Fruit fly (Drosophila melanogaster): ENCODE results near the gene spri.

spri gene

DNA sequence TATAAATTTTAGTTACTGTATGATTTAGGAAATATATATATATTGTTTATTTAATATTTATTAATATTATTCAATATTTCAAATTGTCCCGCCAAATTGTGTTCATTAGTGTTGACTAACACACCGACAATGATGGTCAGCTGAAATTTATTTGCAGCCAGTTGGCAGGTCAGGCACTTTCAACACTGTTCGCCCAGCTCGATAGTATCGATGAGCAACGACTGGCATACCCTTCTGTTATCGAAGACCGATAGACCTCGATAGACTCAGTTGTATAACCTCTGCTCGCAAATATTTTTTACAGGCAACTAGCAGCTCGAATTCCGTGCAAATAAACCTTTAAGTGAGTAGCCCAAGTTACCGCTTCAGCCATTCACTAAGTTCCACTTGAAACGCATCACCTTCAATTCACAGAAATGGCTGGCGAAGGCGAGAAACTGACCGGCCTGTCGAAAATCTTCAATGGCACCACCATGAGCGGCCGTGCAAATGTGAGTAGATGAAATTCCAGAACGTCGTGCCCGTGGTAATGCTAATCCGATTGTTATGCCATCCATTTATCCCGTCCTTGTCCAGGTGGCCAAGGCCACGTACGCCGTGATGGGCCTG lies 124.6 kb downstream of the spri start, which contains the start of gene Neb-cGP (continued):
- TF ChIP-seq CG8119 (GFP tag; IDR thresholded peaks at IDR 0.05) (no peak), CG8319 (GFP tag; optimal IDR thresholded peaks at IDR 0.05) (no peak), Eip75B (GFP tag; optimal IDR thresholded peaks at IDR 0.05) (peak; percentile 35), Hr39 (GFP tag; optimal IDR thresholded peaks at IDR 0.05) (peak; percentile 36), Hr4 (GFP tag; optimal IDR thresholded peaks at IDR 0.05) (no peak), Met (GFP tag; optimal IDR thresholded peaks at IDR 0.05) (peak; percentile 24), esn (GFP tag; optimal IDR thresholded peaks at IDR 0.05) (peak; percentile 59), Gug (GFP tag; IDR thresholded peaks at IDR 0.05) (no peak), CG3032 (tag; optimal IDR thresholded peaks at IDR 0.05) (peak; percentile 23), topi (GFP tag; optimal IDR thresholded peaks at IDR 0.05) (peak; percentile 55), CG6163 (GFP tag; IDR thresholded peaks at IDR 0.05) (no peak), CG8632 (GFP tag; optimal IDR thresholded peaks at IDR 0.05) (no peak), svp (GFP tag) (no peak), pdm3 (GFP tag; optimal IDR thresholded peaks at IDR 0.05) (peak; percentile 9), Lpt (GFP tag; optimal IDR thresholded peaks at IDR 0.05) (no peak), Eip78C (GFP tag) (peak; percentile 71), cyc (GFP tag; optimal IDR thresholded peaks at IDR 0.05) (peak; percentile 54)

DNA sequence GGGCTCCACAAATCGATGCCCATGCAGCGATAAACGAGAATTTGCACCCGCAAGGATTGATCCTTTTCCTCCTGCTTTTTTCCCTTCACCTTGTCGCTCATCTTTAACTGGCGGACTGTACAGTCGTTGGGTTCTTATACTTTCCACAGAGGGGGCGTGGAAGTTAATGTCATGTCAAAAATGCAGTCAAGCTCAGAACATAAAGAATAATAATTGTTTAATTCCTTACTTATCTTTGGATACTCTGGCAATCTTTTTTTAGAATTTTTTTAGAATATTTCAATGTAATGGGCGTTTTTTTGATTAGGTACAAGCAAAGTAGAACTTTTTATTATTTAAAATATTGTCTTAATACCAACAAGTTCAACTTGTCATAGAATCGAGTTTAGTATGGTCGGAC lies 125.6 kb downstream of the spri start, which contains the start of gene Or9a:
TSS of gene Or9a (minus strand) at position 101 of the 400 bp plus-strand sequence.
- TF ChIP-seq CG6808 (GFP tag; optimal IDR thresholded peaks at IDR 0.05) (no peak), Smox (GFP tag; optimal IDR thresholded peaks at IDR 0.05) (no peak), fd59A (GFP tag; optimal IDR thresholded peaks at IDR 0.05) (no peak), CG15336 (GFP tag; IDR thresholded peaks at IDR 0.05) (no peak), CG4318 (GFP tag; optimal IDR thresholded peaks at IDR 0.05) (no peak), CG11762 (GFP tag; optimal IDR thresholded peaks at IDR 0.05; ENCODE audit: insufficient read depth) (no peak), Eip75B (GFP tag; optimal IDR thresholded peaks at IDR 0.05) (no peak), CG11902 (GFP tag; optimal IDR thresholded peaks at IDR 0.05) (no peak), fkh (GFP tag; optimal IDR thresholded peaks at IDR 0.05) (no peak), esn (GFP tag; optimal IDR thresholded peaks at IDR 0.05) (no peak), Blimp-1 (GFP tag; optimal IDR thresholded peaks at IDR 0.05) (no peak), Sox15 (GFP tag; optimal IDR thresholded peaks at IDR 0.05) (no peak), svp (GFP tag) (no peak), CG3919 (GFP tag; optimal IDR thresholded peaks at IDR 0.05) (no peak), fd85E (GFP tag; optimal IDR thresholded peaks at IDR 0.05) (no peak), lz (GFP tag; optimal IDR thresholded peaks at IDR 0.05) (no peak), CG34406 (GFP tag; optimal IDR thresholded peaks at IDR 0.05) (no peak), CG1621 (tag; optimal IDR thresholded peaks at IDR 0.05) (no peak), CG9139 (GFP tag; optimal IDR thresholded peaks at IDR 0.05) (no peak)

DNA sequence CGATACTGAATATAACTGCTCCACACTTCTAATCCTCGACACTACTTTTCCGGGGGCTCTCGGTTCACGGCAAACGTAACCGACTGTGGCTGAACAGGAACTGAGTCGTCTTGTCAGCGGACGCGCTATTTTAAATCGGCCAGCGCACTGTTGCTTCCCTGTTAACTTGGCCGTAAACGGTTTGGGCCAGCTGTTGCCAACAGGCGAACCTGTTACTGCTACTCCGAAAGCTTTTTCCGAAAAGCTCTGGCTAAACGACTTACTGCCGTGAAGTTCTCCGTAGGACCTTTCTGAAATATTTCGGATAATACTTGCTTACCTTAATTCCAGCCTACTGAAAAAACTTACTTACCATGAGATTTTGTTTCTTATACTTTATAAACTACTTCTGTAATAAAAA lies 130.4 kb downstream of the spri start, which contains the start of gene CG32683:
TSS of gene CG32683 (minus strand) at position 101 of the 400 bp plus-strand sequence.
- TF ChIP-seq fd85E (GFP tag; optimal IDR thresholded peaks at IDR 0.05), result no peak
- TF ChIP-seq dsx (GFP tag; optimal IDR thresholded peaks at IDR 0.05; ENCODE audit: poor library complexity, severe bottlenecking), result no peak
- TF ChIP-seq CG15336 (GFP tag; IDR thresholded peaks at IDR 0.05), result no peak
- TF ChIP-seq CG6808 (GFP tag; optimal IDR thresholded peaks at IDR 0.05), result no peak
- TF ChIP-seq achi (GFP tag; optimal IDR thresholded peaks at IDR 0.05), result no peak
- no peak for TF ChIP-seq Hr38 (GFP tag; optimal IDR thresholded peaks at IDR 0.05)
- no peak for TF ChIP-seq net (GFP tag; optimal IDR thresholded peaks at IDR 0.05)
- no peak for TF ChIP-seq CG31627 (GFP tag; optimal IDR thresholded peaks at IDR 0.05)
- TF ChIP-seq CG32006 (GFP tag; optimal IDR thresholded peaks at IDR 0.05), result no peak
- no peak for TF ChIP-seq CG10631 (GFP tag; optimal IDR thresholded peaks at IDR 0.05)
- TF ChIP-seq fkh (GFP tag; optimal IDR thresholded peaks at IDR 0.05), result no peak
- no peak for TF ChIP-seq Lpt (GFP tag; optimal IDR thresholded peaks at IDR 0.05)

All from whole organism, prepupa.